Worm (Caenorhabditis elegans) whole organism, young adult: ENCODE data around the gene C35A5.3.

Source experiments
- C17E4.6 ChIP-seq: fragments of 200-800 bp; sonication (Bioruptor generic); IDR thresholded peaks from 2 replicates; pipeline ENCODE4 v1.3.6; 2022; ENCODE audit warnings: missing genetic modification reagents, missing genetic modification characterization, missing compliant biosample characterization
- F10E7.11 ChIP-seq: sonication (generic microtip); optimal IDR thresholded peaks from 2 replicates; lab custom pipeline; 2017; ENCODE audit warnings: mild to moderate bottlenecking, missing genetic modification characterization, moderate library complexity, missing compliant biosample characterization
- F49E8.2 ChIP-seq: sonication (generic microtip); optimal IDR thresholded peaks from 3 replicates; lab custom pipeline; 2017; ENCODE audit warnings: missing genetic modification characterization, mild to moderate bottlenecking, missing compliant biosample characterization, antibody characterized with exemption, moderate library complexity; ENCODE audit not compliant: insufficient read depth
- F55B11.4 ChIP-seq: sonication (generic microtip); optimal IDR thresholded peaks from 2 replicates; lab custom pipeline; 2016; ENCODE audit warnings: missing compliant biosample characterization, missing genetic modification characterization, borderline replicate concordance; ENCODE audit not compliant: insufficient read depth
- F57A8.1 ChIP-seq: fragments of 200-800 bp; sonication (Bioruptor generic); optimal IDR thresholded peaks from 2 replicates; lab custom pipeline; 2018; ENCODE audit warnings: mild to moderate bottlenecking, missing genetic modification characterization, moderate library complexity, missing compliant biosample characterization
- F57C9.4 ChIP-seq: sonication (generic microtip); optimal IDR thresholded peaks from 2 replicates; lab custom pipeline; 2017; ENCODE audit warnings: mild to moderate bottlenecking, missing genetic modification characterization, missing compliant biosample characterization
- K11D2.4 ChIP-seq: fragments of 200-800 bp; sonication (Bioruptor generic); IDR thresholded peaks from 2 replicates; pipeline ENCODE4 v1.3.6; 2022; ENCODE audit warnings: missing genetic modification reagents, missing genetic modification characterization, missing compliant biosample characterization
- K12H6.12 ChIP-seq: fragments of 200-800 bp; sonication (Bioruptor generic); optimal IDR thresholded peaks from 2 replicates; lab custom pipeline; 2018; ENCODE audit warnings: mild to moderate bottlenecking, missing genetic modification characterization, missing compliant biosample characterization
- Y53F4B.3 ChIP-seq: fragments of 200-800 bp; sonication (Bioruptor generic); IDR thresholded peaks from 2 replicates; pipeline ENCODE4 v1.3.6; 2022; ENCODE audit warnings: missing genetic modification reagents, missing genetic modification characterization, missing compliant biosample characterization
- Y79H2A.3 ChIP-seq: fragments of 200-800 bp; sonication (Bioruptor generic); conservative IDR thresholded peaks from 2 replicates; pipeline ENCODE4 v1.3.6; 2022; ENCODE audit warnings: missing genetic modification reagents, missing genetic modification characterization, missing compliant biosample characterization
- Y95B8A.8 ChIP-seq: fragments of 200-800 bp; sonication (Bioruptor generic); IDR thresholded peaks from 2 replicates; pipeline ENCODE4 v1.3.6; 2022; ENCODE audit warnings: missing genetic modification reagents, missing genetic modification characterization, missing compliant biosample characterization
- ZK185.1 ChIP-seq: sonication (generic microtip); optimal IDR thresholded peaks from 2 replicates; lab custom pipeline; 2016; ENCODE audit warnings: mild to moderate bottlenecking, missing genetic modification characterization, missing compliant biosample characterization; ENCODE audit not compliant: poor library complexity, severe bottlenecking
- attf-6 ChIP-seq: fragments of 200-800 bp; sonication (Bioruptor generic); IDR thresholded peaks from 2 replicates; pipeline ENCODE4 v1.3.6; 2022; ENCODE audit warnings: missing genetic modification reagents, missing genetic modification characterization, missing compliant biosample characterization
- cebp-2 ChIP-seq: fragments of 200-800 bp; sonication (Bioruptor generic); IDR thresholded peaks from 2 replicates; pipeline ENCODE4 v1.3.6; 2022; ENCODE audit warnings: missing genetic modification characterization, missing compliant biosample characterization
- ceh-40 ChIP-seq: fragments of 200-800 bp; sonication (Bioruptor generic); IDR thresholded peaks from 2 replicates; pipeline ENCODE4 v1.3.6; 2022; ENCODE audit warnings: missing genetic modification characterization, missing compliant biosample characterization
- ceh-58 ChIP-seq: fragments of 200-800 bp; sonication (Bioruptor generic); IDR thresholded peaks from 2 replicates; pipeline ENCODE4 v1.3.6; 2022; ENCODE audit warnings: missing genetic modification characterization, missing compliant biosample characterization
- dox-1 ChIP-seq: fragments of 200-800 bp; sonication (Bioruptor generic); IDR thresholded peaks from 2 replicates; pipeline ENCODE4 v1.3.6; 2022; ENCODE audit warnings: missing genetic modification reagents, missing genetic modification characterization, missing compliant biosample characterization
- dpff-1 ChIP-seq: sonication (generic microtip); optimal IDR thresholded peaks from 2 replicates; lab custom pipeline; 2017; ENCODE audit warnings: mild to moderate bottlenecking, missing genetic modification characterization, missing compliant biosample characterization
- hrde-1 ChIP-seq: sonication (generic microtip); optimal IDR thresholded peaks from 2 replicates; lab custom pipeline; 2016; ENCODE audit warnings: missing genetic modification characterization, mild to moderate bottlenecking, missing compliant biosample characterization, moderate library complexity, missing genotype, missing genetic modification reagents, borderline replicate concordance
- let-526 ChIP-seq: fragments of 200-800 bp; sonication (Bioruptor generic); IDR thresholded peaks from 2 replicates; pipeline ENCODE4 v1.3.6; 2022; ENCODE audit warnings: missing genetic modification reagents, missing genetic modification characterization, missing compliant biosample characterization
- lin-40 ChIP-seq: sonication (generic microtip); optimal IDR thresholded peaks from 2 replicates; lab custom pipeline; 2016; ENCODE audit warnings: missing genetic modification characterization, mild to moderate bottlenecking, missing compliant biosample characterization, missing genotype, missing genetic modification reagents
- lsy-27 ChIP-seq: sonication (generic microtip); optimal IDR thresholded peaks from 2 replicates; lab custom pipeline; 2017; ENCODE audit warnings: missing genetic modification characterization, mild to moderate bottlenecking, missing compliant biosample characterization, antibody characterized with exemption, missing genotype, borderline replicate concordance; ENCODE audit not compliant: insufficient read depth
- nhr-120 ChIP-seq: fragments of 200-800 bp; sonication (Bioruptor generic); IDR thresholded peaks from 2 replicates; pipeline ENCODE4 v1.3.6; 2022; ENCODE audit warnings: missing genetic modification characterization, missing compliant biosample characterization
- nhr-27 ChIP-seq: fragments of 200-800 bp; sonication (Bioruptor generic); optimal IDR thresholded peaks from 2 replicates; lab custom pipeline; 2018; ENCODE audit warnings: mild to moderate bottlenecking, missing genetic modification characterization, moderate library complexity, missing compliant biosample characterization
- pbrm-1 ChIP-seq: fragments of 200-800 bp; sonication (Bioruptor generic); IDR thresholded peaks from 2 replicates; pipeline ENCODE4 v1.3.6; 2022; ENCODE audit warnings: missing genetic modification reagents, missing genetic modification characterization, missing compliant biosample characterization
- repo-1 ChIP-seq: sonication (generic microtip); optimal IDR thresholded peaks from 2 replicates; lab custom pipeline; 2017; ENCODE audit warnings: mild to moderate bottlenecking, missing genetic modification characterization, missing compliant biosample characterization
- sea-2 ChIP-seq: fragments of 200-800 bp; sonication (Bioruptor generic); IDR thresholded peaks from 2 replicates; pipeline ENCODE4 v1.3.6; 2022; ENCODE audit warnings: missing genetic modification characterization, missing compliant biosample characterization
- sptf-2 ChIP-seq: fragments of 200-800 bp; sonication (Bioruptor generic); optimal IDR thresholded peaks from 2 replicates; lab custom pipeline; 2018; ENCODE audit warnings: mild to moderate bottlenecking, missing genetic modification characterization, missing compliant biosample characterization
- tlf-1 ChIP-seq: fragments of 200-800 bp; sonication (Bioruptor generic); optimal IDR thresholded peaks from 2 replicates; lab custom pipeline; 2018; ENCODE audit warnings: mild to moderate bottlenecking, missing genetic modification characterization, missing compliant biosample characterization
- unc-62 ChIP-seq: fragments of 150-350 bp; optimal IDR thresholded peaks from 2 replicates; lab custom pipeline; 2014; ENCODE audit warnings: missing biosample characterization, missing genetic modification reagents, missing genetic modification characterization
- xnd-1 ChIP-seq: sonication (generic microtip); optimal IDR thresholded peaks from 2 replicates; lab custom pipeline; 2016; ENCODE audit warnings: missing genotype, missing genetic modification reagents, missing genetic modification characterization, missing compliant biosample characterization
- zfh-2 ChIP-seq: fragments of 200-800 bp; sonication (Bioruptor generic); conservative IDR thresholded peaks from 2 replicates; pipeline ENCODE4 v1.3.6; 2022; ENCODE audit warnings: missing genetic modification reagents, missing genetic modification characterization, missing compliant biosample characterization
- zim-3 ChIP-seq: sonication (generic microtip); optimal IDR thresholded peaks from 2 replicates; lab custom pipeline; 2017; ENCODE audit warnings: mild to moderate bottlenecking, missing genetic modification characterization, moderate library complexity, missing compliant biosample characterization
- ztf-22 ChIP-seq: fragments of 200-800 bp; sonication (Bioruptor generic); optimal IDR thresholded peaks from 2 replicates; lab custom pipeline; 2018; ENCODE audit warnings: mild to moderate bottlenecking, missing genetic modification characterization, moderate library complexity, missing compliant biosample characterization
- ztf-25 ChIP-seq: fragments of 200-800 bp; sonication (Bioruptor generic); IDR thresholded peaks from 2 replicates; pipeline ENCODE4 v1.3.6; 2022; ENCODE audit warnings: missing genetic modification reagents, missing genetic modification characterization, missing compliant biosample characterization
- ztf-26 ChIP-seq: sonication (generic microtip); optimal IDR thresholded peaks from 2 replicates; lab custom pipeline; 2017; ENCODE audit warnings: missing genetic modification characterization, missing compliant biosample characterization

C35A5.3 gene

ce11 chrV:10501295-10501694, at the start of gene C35A5.3:
C35A5.3 (minus strand) TSS chrV:10501395.
- TF ChIP-seq K11D2.4 (GFP tag; lab: Robert Waterston, UW) (no peak), F57C9.4 (tag; lab: Kevin White, UChicago) (no peak), sptf-2 (GFP tag; lab: Kevin White, UChicago) (no peak), Y53F4B.3 (GFP tag; lab: Robert Waterston, UW) (no peak), pbrm-1 (no peak), repo-1 (tag; lab: Kevin White, UChicago) (no peak), nhr-120 (GFP tag; lab: Robert Waterston, UW) (no peak), F10E7.11 (tag; lab: Kevin White, UChicago) (no peak), Y95B8A.8 (GFP tag; lab: Robert Waterston, UW) (no peak), tlf-1 (GFP tag; lab: Kevin White, UChicago) (no peak), dox-1 (no peak)

DNA sequence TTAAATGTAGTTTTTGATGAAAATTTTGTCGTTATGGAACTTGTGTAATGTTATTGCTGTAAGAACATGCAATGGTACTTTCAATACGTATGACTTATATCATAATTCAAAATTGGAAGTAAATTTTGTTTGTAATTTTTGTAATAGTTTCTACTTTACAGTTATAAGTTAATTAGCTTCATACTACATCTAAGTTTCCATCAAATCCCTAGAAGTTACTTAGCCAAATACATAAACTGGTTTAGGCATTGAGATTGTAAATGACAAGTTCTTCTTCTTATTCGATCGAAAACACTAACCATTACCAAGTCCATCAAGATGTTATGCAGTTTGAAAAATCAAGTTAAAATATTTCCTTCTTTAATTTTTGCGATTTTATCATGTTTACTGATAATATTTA, 48.5 kb upstream of the C35A5.3 start, which contains the start of gene F32G8.2:
Gene F32G8.2 (plus strand): TSS at position 301 of the 400 bp plus-strand sequence.
- TF ChIP-seq zfh-2 (GFP tag; lab: Robert Waterston, UW) (no peak), xnd-1 (tag; lab: Kevin White, UChicago) (no peak), zim-3 (tag; lab: Kevin White, UChicago) (no peak), C17E4.6 (GFP tag; lab: Robert Waterston, UW) (no peak), lsy-27 (no peak), unc-62 (GFP tag; lab: Kevin White, UChicago) (no peak), F49E8.2 (tag; lab: Kevin White, UChicago) (no peak), dox-1 (no peak), ztf-25 (GFP tag; lab: Robert Waterston, UW) (no peak), sea-2 (no peak), let-526 (no peak), nhr-27 (tag; lab: Kevin White, UChicago) (no peak), Y79H2A.3 (GFP tag; lab: Robert Waterston, UW) (no peak), F57A8.1 (no peak)

- TF ChIP-seq ztf-26 (tag; lab: Kevin White, UChicago) = no peak
- TF ChIP-seq ZK185.1 (tag; lab: Kevin White, UChicago) = no peak
- TF ChIP-seq Y53F4B.3 (GFP tag; lab: Robert Waterston, UW) = no peak
- TF ChIP-seq F55B11.4 = no peak
- no peak for TF ChIP-seq ceh-40 (GFP tag; lab: Robert Waterston, UW)
- no peak for TF ChIP-seq F49E8.2 (tag; lab: Kevin White, UChicago)
- no peak for TF ChIP-seq hrde-1
- TF ChIP-seq repo-1 (tag; lab: Kevin White, UChicago) = no peak
- TF ChIP-seq ceh-58 = no peak
- TF ChIP-seq attf-6 = no peak
- TF ChIP-seq cebp-2 = no peak
- TF ChIP-seq, all 124 proteins: peak for 0
Measured at ce11 chrV:10548981-10549380, 47.8 kb upstream of the C35A5.3 start, which contains the start of gene srd-34. srd-34 (minus strand) TSS chrV:10549081.

DNA sequence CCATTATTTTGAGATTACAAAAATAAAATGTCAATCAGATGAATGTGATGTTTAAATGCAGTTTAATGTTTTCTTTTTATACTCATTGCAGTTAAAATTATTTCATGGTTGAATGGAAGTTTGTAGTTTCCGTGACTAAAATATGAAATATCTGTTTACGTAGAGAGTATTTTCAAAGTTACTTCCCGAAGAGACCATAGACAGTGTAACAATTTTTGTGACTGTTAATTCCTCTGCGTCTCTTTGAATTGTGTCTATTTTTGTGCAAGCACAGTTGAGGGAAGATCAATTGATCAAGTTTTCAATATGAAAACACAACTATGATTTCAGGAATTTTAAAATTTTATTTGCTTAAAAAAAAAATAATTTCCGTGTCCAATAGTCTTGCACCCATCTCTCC, 45.6 kb upstream of the C35A5.3 start, which contains the start of gene F25D1.5:
Gene F25D1.5 (minus strand): TSS at position 35 of the 400 bp plus-strand sequence.
- TF ChIP-seq ztf-22 = no peak
- no peak for TF ChIP-seq lin-40
- TF ChIP-seq dpff-1 (tag; lab: Kevin White, UChicago) = no peak
- TF ChIP-seq K12H6.12 (tag; lab: Kevin White, UChicago) = no peak
- TF ChIP-seq ztf-26 (tag; lab: Kevin White, UChicago) = no peak
